Fruit fly (Drosophila melanogaster) whole organism, embryonic: ENCODE results near the gene mag.

Source experiments
- CG10654 ChIP-seq: fragments of 200-800 bp; sonication (Bioruptor generic); optimal IDR thresholded peaks from 2 replicates; lab custom pipeline; 2016; ENCODE audit warnings: missing biosample characterization, missing genetic modification characterization
- CG12071 ChIP-seq: fragments of 200-800 bp; sonication (Bioruptor generic); optimal IDR thresholded peaks from 3 replicates; lab custom pipeline; 2018; ENCODE audit warnings: missing biosample characterization, mild to moderate bottlenecking, missing genetic modification characterization
- CG12659 ChIP-seq: fragments of 200-800 bp; sonication (Bioruptor generic); optimal IDR thresholded peaks from 3 replicates; lab custom pipeline; 2017; ENCODE audit warnings: mild to moderate bottlenecking, missing biosample characterization, missing genetic modification reagents, missing genetic modification characterization
- CG13287 ChIP-seq: fragments of 200-800 bp; sonication (Bioruptor generic); IDR thresholded peaks from 2 replicates; pipeline ENCODE4 v1.3.6; 2022; ENCODE audit warnings: missing biosample characterization, missing genetic modification characterization; ENCODE audit not compliant: partially characterized antibody
- CG16779 ChIP-seq: fragments of 200-800 bp; sonication (Bioruptor generic); IDR thresholded peaks from 2 replicates; pipeline ENCODE4 v1.3.6; 2022; ENCODE audit warnings: missing biosample characterization, missing genetic modification characterization
- CG16813 ChIP-seq: fragments of 200-800 bp; sonication (Bioruptor generic); IDR thresholded peaks from 3 replicates; pipeline ENCODE4 v1.3.6; 2022; ENCODE audit warnings: missing biosample characterization, missing genetic modification characterization; ENCODE audit not compliant: partially characterized antibody
- CG18764 ChIP-seq: fragments of 200-800 bp; sonication (Bioruptor generic); optimal IDR thresholded peaks from 3 replicates; lab custom pipeline; 2016; ENCODE audit warnings: missing biosample characterization, missing genetic modification characterization
- CG3065 ChIP-seq: fragments of 200-800 bp; sonication (Bioruptor generic); optimal IDR thresholded peaks from 2 replicates; lab custom pipeline; 2016; ENCODE audit warnings: missing biosample characterization, missing genetic modification characterization
- CG31224 ChIP-seq: fragments of 200-800 bp; sonication (Bioruptor generic); IDR thresholded peaks from 2 replicates; pipeline ENCODE4 v1.3.6; 2022; ENCODE audit warnings: missing biosample characterization, missing genetic modification characterization
- CG32772 ChIP-seq: fragments of 200-800 bp; sonication (Bioruptor generic); IDR thresholded peaks from 2 replicates; pipeline ENCODE4 v1.3.6; 2022; ENCODE audit warnings: missing biosample characterization, missing genetic modification characterization
- CG4617 ChIP-seq: fragments of 200-800 bp; sonication (Bioruptor generic); optimal IDR thresholded peaks from 3 replicates; lab custom pipeline; 2016; ENCODE audit warnings: missing biosample characterization, missing genetic modification characterization, borderline replicate concordance
- CG5245 ChIP-seq: fragments of 200-800 bp; sonication (Bioruptor generic); optimal IDR thresholded peaks from 3 replicates; lab custom pipeline; 2016; ENCODE audit warnings: missing biosample characterization, missing genetic modification characterization
- CG5953 ChIP-seq: fragments of 200-800 bp; sonication (Bioruptor generic); IDR thresholded peaks from 2 replicates; pipeline ENCODE4 v1.3.6; 2022; ENCODE audit warnings: missing biosample characterization, missing genetic modification characterization
- CG6272 ChIP-seq: fragments of 200-800 bp; sonication (Bioruptor generic); IDR thresholded peaks from 2 replicates; pipeline ENCODE4 v1.3.6; 2022; ENCODE audit warnings: missing biosample characterization, missing genetic modification characterization
- CG6765 ChIP-seq: fragments of 200-800 bp; sonication (Bioruptor generic); optimal IDR thresholded peaks from 3 replicates; lab custom pipeline; 2017; ENCODE audit warnings: missing biosample characterization, mild to moderate bottlenecking, missing genetic modification characterization
- CG8359 ChIP-seq: fragments of 200-800 bp; sonication (Bioruptor generic); optimal IDR thresholded peaks from 2 replicates; lab custom pipeline; 2017; ENCODE audit warnings: missing biosample characterization, mild to moderate bottlenecking, missing genetic modification characterization, borderline replicate concordance
- CG9727 ChIP-seq: fragments of 200-800 bp; sonication (Bioruptor generic); optimal IDR thresholded peaks from 3 replicates; lab custom pipeline; 2017; ENCODE audit warnings: missing biosample characterization, mild to moderate bottlenecking, missing genetic modification characterization
- Dfd ChIP-seq, 2 experiments: fragments of >200 bp; optimal IDR thresholded peaks; 2 replicates each; lab custom pipeline; 2017; ENCODE audit warnings: missing biosample characterization in 2 of 2, missing genetic modification characterization in 2 of 2
- E2f2 ChIP-seq: fragments of 200-800 bp; sonication (Bioruptor generic); IDR thresholded peaks from 2 replicates; pipeline ENCODE4 v1.3.6; 2022; ENCODE audit warnings: missing biosample characterization, missing genetic modification characterization
- Eip74EF ChIP-seq, 2 experiments: fragments of 200-800 bp in 1 of 2; fragments of >200 bp in 1 of 2; sonication (Bioruptor generic) in 1 of 2; optimal IDR thresholded peaks; 2 replicates each; lab custom pipeline; 2017 to 2019; ENCODE audit warnings: missing biosample characterization in 2 of 2, missing genetic modification characterization in 2 of 2, mild to moderate bottlenecking in 1 of 2, moderate library complexity in 1 of 2
- Gsc ChIP-seq: fragments of 200-800 bp; sonication (Bioruptor generic); IDR thresholded peaks from 2 replicates; pipeline ENCODE4 v1.3.6; 2022; ENCODE audit warnings: missing biosample characterization, missing genetic modification characterization
- Hr3 ChIP-seq: fragments of 200-800 bp; sonication (Bioruptor generic); optimal IDR thresholded peaks from 3 replicates; lab custom pipeline; 2016; ENCODE audit warnings: missing biosample characterization, missing genetic modification characterization
- Lhr ChIP-seq: fragments of 200-800 bp; sonication (Bioruptor generic); optimal IDR thresholded peaks from 3 replicates; lab custom pipeline; 2017; ENCODE audit warnings: mild to moderate bottlenecking, missing biosample characterization, missing genetic modification reagents, missing genetic modification characterization
- MESR4 ChIP-seq: fragments of 200-800 bp; sonication (Bioruptor generic); optimal IDR thresholded peaks from 2 replicates; lab custom pipeline; 2018; ENCODE audit warnings: missing biosample characterization, mild to moderate bottlenecking, missing genetic modification characterization, moderate library complexity
- Myb ChIP-seq: fragments of 200-800 bp; sonication (Bioruptor generic); optimal IDR thresholded peaks from 2 replicates; lab custom pipeline; 2016; ENCODE audit warnings: missing biosample characterization, missing genetic modification characterization
- NC2β ChIP-seq: fragments of 200-800 bp; sonication (Bioruptor generic); optimal IDR thresholded peaks from 2 replicates; lab custom pipeline; 2016; ENCODE audit warnings: missing biosample characterization, missing genetic modification characterization
- Spps ChIP-seq: fragments of 200-800 bp; sonication (Bioruptor generic); optimal IDR thresholded peaks from 2 replicates; lab custom pipeline; 2018; ENCODE audit warnings: missing biosample characterization, mild to moderate bottlenecking, missing genetic modification characterization
- Stat92E ChIP-seq, 3 experiments: fragments of >200 bp in 2 of 3; fragments of 200-800 bp in 1 of 3; sonication (Bioruptor generic) in 1 of 3; optimal IDR thresholded peaks; 2 replicates each; lab custom pipeline; 2017 to 2019; ENCODE audit warnings: missing biosample characterization in 3 of 3, missing genetic modification characterization in 3 of 3, mild to moderate bottlenecking in 1 of 3, moderate library complexity in 1 of 3
- ap ChIP-seq: fragments of 200-800 bp; sonication (Bioruptor generic); IDR thresholded peaks from 2 replicates; pipeline ENCODE4 v1.3.6; 2022; ENCODE audit warnings: missing biosample characterization, missing genetic modification characterization
- cad ChIP-seq: fragments of >200 bp; optimal IDR thresholded peaks from 2 replicates; lab custom pipeline; 2017; ENCODE audit warnings: missing biosample characterization, missing genetic modification characterization
- chm ChIP-seq: fragments of 200-800 bp; sonication (Bioruptor generic); IDR thresholded peaks from 2 replicates; pipeline ENCODE4 v1.3.6; 2022; ENCODE audit warnings: missing biosample characterization, missing genetic modification characterization
- cwo ChIP-seq: fragments of 200-800 bp; sonication (Bioruptor generic); optimal IDR thresholded peaks from 3 replicates; lab custom pipeline; 2017; ENCODE audit warnings: missing biosample characterization, missing genetic modification characterization, mild to moderate bottlenecking, moderate library complexity, missing genetic modification reagents
- dimm ChIP-seq: fragments of 200-800 bp; sonication (Bioruptor generic); IDR thresholded peaks from 2 replicates; pipeline ENCODE4 v1.3.6; 2022; ENCODE audit warnings: missing biosample characterization, missing genetic modification characterization
- dmrt99B ChIP-seq: fragments of 200-800 bp; sonication (Bioruptor generic); optimal IDR thresholded peaks from 2 replicates; lab custom pipeline; 2018; ENCODE audit warnings: missing biosample characterization, mild to moderate bottlenecking, missing genetic modification characterization, moderate library complexity
- gt ChIP-seq: fragments of 200-800 bp; sonication (Bioruptor generic); IDR thresholded peaks from 2 replicates; pipeline ENCODE4 v1.3.6; 2022; ENCODE audit warnings: missing biosample characterization, missing genetic modification characterization
- hkb ChIP-seq, 2 experiments: fragments of 200-800 bp in 1 of 2; fragments of >200 bp in 1 of 2; sonication (Bioruptor generic) in 1 of 2; IDR thresholded peaks in 1 of 2; optimal IDR thresholded peaks in 1 of 2; 2 replicates each; pipeline versions ENCODE4 v1.3.6 to Lab custom; 2017 to 2022; ENCODE audit warnings: missing biosample characterization in 1 of 2, missing genetic modification characterization in 1 of 2
- jumu ChIP-seq: fragments of 200-800 bp; sonication (Bioruptor generic); optimal IDR thresholded peaks from 3 replicates; lab custom pipeline; 2016; ENCODE audit warnings: missing biosample characterization, missing genetic modification characterization
- nerfin-2 ChIP-seq: fragments of 200-800 bp; sonication (Bioruptor generic); IDR thresholded peaks from 2 replicates; pipeline ENCODE4 v1.3.6; 2022; ENCODE audit warnings: missing biosample characterization, missing genetic modification characterization; ENCODE audit not compliant: partially characterized antibody
- oc ChIP-seq: fragments of 200-800 bp; sonication (Bioruptor generic); optimal IDR thresholded peaks from 2 replicates; lab custom pipeline; 2018; ENCODE audit warnings: missing biosample characterization, mild to moderate bottlenecking, missing genetic modification characterization, moderate library complexity
- pan ChIP-seq, 4 experiments: fragments of >200 bp in 3 of 4; fragments of 200-800 bp in 1 of 4; sonication (Bioruptor generic) in 1 of 4; optimal IDR thresholded peaks in 3 of 4; IDR thresholded peaks in 1 of 4; 2 replicates each; pipeline versions ENCODE4 v1.3.6 to Lab custom; 2017 to 2022; ENCODE audit warnings: missing biosample characterization in 2 of 4, missing genetic modification characterization in 2 of 4, mixed read lengths in 1 of 4
- repo ChIP-seq: fragments of 200-800 bp; sonication (Bioruptor generic); optimal IDR thresholded peaks from 2 replicates; lab custom pipeline; 2016; ENCODE audit warnings: missing biosample characterization, missing genetic modification characterization
- sd ChIP-seq: fragments of 200-800 bp; sonication (Bioruptor generic); optimal IDR thresholded peaks from 3 replicates; lab custom pipeline; 2018; ENCODE audit warnings: missing biosample characterization, mild to moderate bottlenecking, missing genetic modification characterization, moderate library complexity
- so ChIP-seq: fragments of 200-800 bp; sonication (Bioruptor generic); IDR thresholded peaks from 3 replicates; pipeline ENCODE4 v1.3.6; 2022; ENCODE audit warnings: missing biosample characterization, missing genetic modification characterization
- tna ChIP-seq: fragments of 200-800 bp; sonication (Bioruptor generic); IDR thresholded peaks from 2 replicates; pipeline ENCODE4 v1.3.6; 2022; ENCODE audit warnings: missing biosample characterization, missing genetic modification characterization; ENCODE audit not compliant: partially characterized antibody
- ttk ChIP-seq: fragments of 200-800 bp; sonication (Bioruptor generic); IDR thresholded peaks from 2 replicates; pipeline ENCODE4 v2.1.2; 2022; ENCODE audit warnings: missing biosample characterization, missing genetic modification characterization
- tup ChIP-seq: fragments of 200-800 bp; sonication (Bioruptor generic); optimal IDR thresholded peaks from 2 replicates; lab custom pipeline; 2016; ENCODE audit warnings: missing biosample characterization, mild to moderate bottlenecking, missing genetic modification characterization, moderate library complexity
- vvl ChIP-seq: fragments of 200-800 bp; sonication (Bioruptor generic); IDR thresholded peaks from 2 replicates; pipeline ENCODE4 v1.3.6; 2022; ENCODE audit warnings: missing biosample characterization, missing genetic modification characterization
- zf30C ChIP-seq: fragments of 200-800 bp; sonication (Bioruptor generic); optimal IDR thresholded peaks from 3 replicates; lab custom pipeline; 2018; ENCODE audit warnings: missing biosample characterization, mild to moderate bottlenecking, missing genetic modification characterization

Gene mag

dm6 chr3L:20508136-20508635 lies 47.7 kb downstream of the mag start (continued):
- TF ChIP-seq CG16813, result peak; percentile 72
- peak; percentile 91 for TF ChIP-seq CG5245
- peak; percentile 87 for TF ChIP-seq Hr3 (GFP tag; lab: Kevin White, UChicago)
- TF ChIP-seq CG18764 (GFP tag; lab: Kevin White, UChicago), result peak; percentile 74
- peak; percentile 92 for TF ChIP-seq sd
- peak; percentile 79 for TF ChIP-seq Myb
- peak; percentile 92 for TF ChIP-seq CG6765
- TF ChIP-seq CG8359 (GFP tag; lab: Kevin White, UChicago), result peak; percentile 84
- peak; percentile 78 for TF ChIP-seq CG5953
- TF ChIP-seq so (GFP tag; lab: Robert Waterston, UW), result peak; percentile 91
- TF ChIP-seq CG9727 (GFP tag; lab: Kevin White, UChicago), result peak; percentile 94
- peak; percentile 80 for TF ChIP-seq tup (GFP tag; lab: Kevin White, UChicago)
- peak; percentile 95 for TF ChIP-seq CG12659
- TF ChIP-seq CG10654 (GFP tag; lab: Kevin White, UChicago), result peak; percentile 90
- peak in 1 of 2 experiments; percentile 94 for TF ChIP-seq Dfd (GFP tag; optimal IDR thresholded peaks at IDR 0.05; lab: Kevin White, UChicago)
- peak in 1 of 2 experiments; percentile 85 for TF ChIP-seq Eip74EF (GFP tag; optimal IDR thresholded peaks at IDR 0.05; lab: Kevin White, UChicago)
- peak; percentile 78 for TF ChIP-seq oc (tag; lab: Kevin White, UChicago)
- TF ChIP-seq hkb (optimal IDR thresholded peaks at IDR 0.05; lab: Kevin White, UChicago), result no peak
- peak; percentile 88 for TF ChIP-seq hkb (GFP tag; IDR thresholded peaks at IDR 0.05; lab: Robert Waterston, UW)
- TF ChIP-seq gt (GFP tag; lab: Robert Waterston, UW), result peak; percentile 73
- peak; percentile 81 for TF ChIP-seq CG12071 (GFP tag; lab: Kevin White, UChicago)
- TF ChIP-seq jumu (GFP tag; lab: Kevin White, UChicago), result peak; percentile 79
- TF ChIP-seq pan (optimal IDR thresholded peaks at IDR 0.05; lab: Kevin White, UChicago), result no peak
- peak in 1 of 2 experiments; percentile 89 for TF ChIP-seq pan (GFP tag; optimal IDR thresholded peaks at IDR 0.05 in 1 of 2, IDR thresholded peaks at IDR 0.05 in 1 of 2)
- peak; percentile 68 for TF ChIP-seq ap (GFP tag; lab: Robert Waterston, UW)
- peak; percentile 92 for TF ChIP-seq CG31224 (GFP tag; lab: Robert Waterston, UW)
- peak; percentile 14 for TF ChIP-seq MESR4 (GFP tag; lab: Kevin White, UChicago)
- peak; percentile 96 for TF ChIP-seq vvl
- TF ChIP-seq nerfin-2 (GFP tag; lab: Robert Waterston, UW), result peak; percentile 42; the same call in 1 of the 2 replicates
- TF ChIP-seq dimm (GFP tag; lab: Robert Waterston, UW), result peak; percentile 62
- peak; percentile 92 for TF ChIP-seq chm (GFP tag; lab: Robert Waterston, UW)
- peak; percentile 59 for TF ChIP-seq CG4617 (GFP tag; lab: Kevin White, UChicago)
- TF ChIP-seq Gsc (GFP tag; lab: Robert Waterston, UW), result no peak
- TF ChIP-seq NC2β (GFP tag; lab: Kevin White, UChicago), result peak; percentile 82
- peak; percentile 89; the same call in 1 of the 2 replicates for TF ChIP-seq ttk (GFP tag; lab: Robert Waterston, UW)
- no peak; the same call in 1 of the 2 replicates for TF ChIP-seq tna (GFP tag; lab: Robert Waterston, UW)
- TF ChIP-seq Spps (tag; lab: Kevin White, UChicago), result peak; percentile 66
- peak; percentile 65; the same call in 1 of the 2 replicates for TF ChIP-seq E2f2 (GFP tag; lab: Robert Waterston, UW)
- 0 out of 2 replicates have a peak, but pooled peaks have one; percentile 21 for TF ChIP-seq CG13287 (GFP tag; lab: Robert Waterston, UW)
- peak; percentile 92 for TF ChIP-seq CG32772 (GFP tag; lab: Robert Waterston, UW)
- peak; percentile 93 for TF ChIP-seq dmrt99B (tag; lab: Kevin White, UChicago)
- TF ChIP-seq repo (GFP tag; lab: Kevin White, UChicago), result peak; percentile 79
- TF ChIP-seq Lhr (GFP tag; lab: Kevin White, UChicago), result peak; percentile 37
- TF ChIP-seq CG3065 (GFP tag; lab: Kevin White, UChicago), result peak; percentile 73
- peak; percentile 97 for TF ChIP-seq cwo
- no peak for TF ChIP-seq Stat92E (GFP tag; optimal IDR thresholded peaks at IDR 0.05; lab: Kevin White, UChicago)
- peak; percentile 96 for TF ChIP-seq CG16779 (GFP tag; lab: Robert Waterston, UW)
- TF ChIP-seq CG6272 (GFP tag; lab: Robert Waterston, UW), result peak; percentile 93
- TF ChIP-seq zf30C (GFP tag; lab: Kevin White, UChicago), result no peak
- no peak for TF ChIP-seq cad (GFP tag; lab: Kevin White, UChicago)
